Fruit fly (Drosophila melanogaster): ENCODE results near the gene Dhps.

The Dhps gene

dm6 chr3L:8185263-8186227, 12.5 kb upstream of the Dhps start:
- TF ChIP-seq Met (GFP tag; optimal IDR thresholded peaks at IDR 0.05) (no peak), Sox15 (GFP tag; optimal IDR thresholded peaks at IDR 0.05) (peak; percentile 60), dsx (GFP tag; optimal IDR thresholded peaks at IDR 0.05; ENCODE audit: poor library complexity, severe bottlenecking) (peak; percentile 36), achi (GFP tag; optimal IDR thresholded peaks at IDR 0.05) (peak; percentile 60), Sox14 (GFP tag; optimal IDR thresholded peaks at IDR 0.05) (peak; percentile 82), fkh (GFP tag; optimal IDR thresholded peaks at IDR 0.05) (peak; percentile 74), CG6792 (GFP tag; optimal IDR thresholded peaks at IDR 0.05) (peak; percentile 63), CG6854 (GFP tag; optimal IDR thresholded peaks at IDR 0.05) (no peak), Hr4 (GFP tag; optimal IDR thresholded peaks at IDR 0.05) (peak; percentile 74), CG11902 (GFP tag; optimal IDR thresholded peaks at IDR 0.05) (peak; percentile 51), Hr39 (GFP tag; optimal IDR thresholded peaks at IDR 0.05) (peak; percentile 52), CG32006 (GFP tag; optimal IDR thresholded peaks at IDR 0.05) (peak; percentile 75), cyc (GFP tag; optimal IDR thresholded peaks at IDR 0.05) (peak; percentile 31), CG6163 (GFP tag; IDR thresholded peaks at IDR 0.05) (peak; percentile 63; the same call in 2 of the 3 replicates), dac (GFP tag; optimal IDR thresholded peaks at IDR 0.05) (peak; percentile 14), CG8319 (GFP tag; optimal IDR thresholded peaks at IDR 0.05) (peak; percentile 46), acj6 (GFP tag; optimal IDR thresholded peaks at IDR 0.05) (peak; percentile 74), topi (GFP tag; optimal IDR thresholded peaks at IDR 0.05) (peak; percentile 53), CG6276 (GFP tag; optimal IDR thresholded peaks at IDR 0.05) (no peak), net (GFP tag; optimal IDR thresholded peaks at IDR 0.05) (peak; percentile 55), CG8119 (GFP tag; IDR thresholded peaks at IDR 0.05) (peak; percentile 50), Eip93F (GFP tag; optimal IDR thresholded peaks at IDR 0.05) (no peak), CG3032 (tag; optimal IDR thresholded peaks at IDR 0.05) (peak; percentile 46), Lpt (GFP tag; optimal IDR thresholded peaks at IDR 0.05) (peak; percentile 40), CG8632 (GFP tag; optimal IDR thresholded peaks at IDR 0.05) (peak; percentile 50), fd59A (GFP tag; optimal IDR thresholded peaks at IDR 0.05) (peak; percentile 49), Blimp-1 (GFP tag; optimal IDR thresholded peaks at IDR 0.05) (no peak), ss (GFP tag; optimal IDR thresholded peaks at IDR 0.05) (peak in 1 of 2 experiments; percentile 13), eg (GFP tag; IDR thresholded peaks at IDR 0.05) (peak; percentile 61; the same call in 2 of the 3 replicates), CG10631 (GFP tag; optimal IDR thresholded peaks at IDR 0.05) (peak; percentile 50), CG16779 (tag; optimal IDR thresholded peaks at IDR 0.05) (peak; percentile 55), CG31627 (GFP tag; optimal IDR thresholded peaks at IDR 0.05) (peak; percentile 28), Gug (GFP tag; IDR thresholded peaks at IDR 0.05) (peak; percentile 64), CG34406 (GFP tag; optimal IDR thresholded peaks at IDR 0.05) (peak; percentile 25), esn (GFP tag; optimal IDR thresholded peaks at IDR 0.05) (peak; percentile 53), Hr38 (GFP tag; optimal IDR thresholded peaks at IDR 0.05) (no peak), CG11762 (GFP tag; optimal IDR thresholded peaks at IDR 0.05; ENCODE audit: insufficient read depth) (peak; percentile 57), OdsH (GFP tag; optimal IDR thresholded peaks at IDR 0.05) (peak; percentile 79), pdm3 (GFP tag; optimal IDR thresholded peaks at IDR 0.05) (peak; percentile 68), CG4318 (GFP tag; optimal IDR thresholded peaks at IDR 0.05) (peak; percentile 13), CG7368 (GFP tag; optimal IDR thresholded peaks at IDR 0.05) (peak; percentile 64), CG11294 (GFP tag; IDR thresholded peaks at IDR 0.05) (peak; percentile 32; the same call in 1 of the 2 replicates), CG9139 (GFP tag; optimal IDR thresholded peaks at IDR 0.05) (no peak), svp (GFP tag) (peak; percentile 77), CG6808 (GFP tag; optimal IDR thresholded peaks at IDR 0.05) (peak; percentile 45), Ets21C (GFP tag; optimal IDR thresholded peaks at IDR 0.05) (peak; percentile 21), Sox102F (GFP tag; optimal IDR thresholded peaks at IDR 0.05) (no peak), Eip78C (GFP tag) (peak; percentile 94), fd85E (GFP tag; optimal IDR thresholded peaks at IDR 0.05) (no peak), Smox (GFP tag; optimal IDR thresholded peaks at IDR 0.05) (no peak)

All from whole organism, prepupa.